Fruit fly (Drosophila melanogaster): ENCODE measurements around the gene PGRP-LF.

The PGRP-LF gene

dm6 chr3L:9381602-9382001 lies 32.2 kb downstream of the PGRP-LF start, which contains the start of gene Hsp23 (continued):
- peak; percentile 71 for TF ChIP-seq brk (GFP tag; optimal IDR thresholded peaks at IDR 0.05)
- TF ChIP-seq br (GFP tag; optimal IDR thresholded peaks at IDR 0.05), result peak; percentile 60
- TF ChIP-seq dl (GFP tag; optimal IDR thresholded peaks at IDR 0.05; ENCODE audit: insufficient read depth in 1 of 2, partially characterized antibody in 2 of 2), result peak in 1 of 2 experiments; percentile 7

DNA sequence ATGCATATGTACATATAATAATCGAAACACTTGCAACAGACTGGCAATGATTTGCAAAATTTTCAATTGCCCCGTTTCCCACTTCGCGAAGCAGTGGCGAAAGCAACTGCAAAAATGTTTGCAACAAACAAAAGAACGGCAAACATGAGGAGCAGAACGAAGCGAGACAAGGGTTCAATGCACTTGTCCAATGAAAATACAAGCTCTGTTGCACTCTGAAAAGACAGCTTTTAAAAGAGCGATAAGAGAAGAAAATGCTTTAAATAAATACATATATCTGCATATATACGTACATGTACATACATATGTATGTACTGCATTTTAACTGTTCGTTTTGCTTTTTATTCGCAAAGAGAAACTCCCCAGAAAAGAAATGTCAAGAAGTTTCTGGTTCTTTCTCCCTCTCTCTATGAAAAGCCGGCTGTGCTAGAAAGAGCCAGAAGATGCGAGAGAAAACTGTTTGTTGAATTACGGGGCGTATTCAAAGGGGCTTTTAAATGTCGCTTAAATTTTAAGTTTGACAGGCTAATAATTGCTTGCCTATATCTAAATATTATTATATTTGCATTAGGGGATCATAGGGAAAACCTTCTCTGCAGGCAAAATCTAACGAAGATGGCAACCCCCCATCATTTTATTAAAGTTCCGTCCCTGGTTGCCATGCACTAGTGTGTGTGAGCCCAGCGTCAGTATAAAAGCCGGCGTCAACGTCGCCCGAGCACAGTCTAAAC lies 34.1 kb downstream of the PGRP-LF start, which contains the start of gene Hsp27:
Gene Hsp27 (plus strand): TSS at position 719 of the 731 bp plus-strand sequence.
- TF ChIP-seq dsf (GFP tag; optimal IDR thresholded peaks at IDR 0.05; ENCODE audit: borderline replicate concordance) (peak; percentile 96), woc (GFP tag; optimal IDR thresholded peaks at IDR 0.05) (peak; percentile 100), h (GFP tag; optimal IDR thresholded peaks at IDR 0.05) (peak; percentile 100), Hr83 (GFP tag; optimal IDR thresholded peaks at IDR 0.05; ENCODE audit: poor library complexity, severe bottlenecking) (peak; percentile 99), foxo (GFP tag; optimal IDR thresholded peaks at IDR 0.05) (peak; percentile 97 to 100), Sp1 (GFP tag; optimal IDR thresholded peaks at IDR 0.05) (peak; percentile 100), usp (GFP tag; optimal IDR thresholded peaks at IDR 0.05) (no peak), GATAd (GFP tag; optimal IDR thresholded peaks at IDR 0.05) (peak; percentile 96), Myc (optimal IDR thresholded peaks at IDR 0.05) (no peak), Hnf4 (GFP tag; optimal IDR thresholded peaks at IDR 0.05) (peak; percentile 99), jim (GFP tag; optimal IDR thresholded peaks at IDR 0.05) (peak; percentile 78), Jra (GFP tag; optimal IDR thresholded peaks at IDR 0.05) (peak; percentile 98), brk (GFP tag; optimal IDR thresholded peaks at IDR 0.05) (peak; percentile 98), rgr (GFP tag; optimal IDR thresholded peaks at IDR 0.05) (peak; percentile 100), ey (GFP tag; optimal IDR thresholded peaks at IDR 0.05) (peak; percentile 99), br (GFP tag; optimal IDR thresholded peaks at IDR 0.05) (peak; percentile 100), pan (optimal IDR thresholded peaks at IDR 0.05) (no peak), lola (GFP tag; optimal IDR thresholded peaks at IDR 0.05) (no peak), tai (GFP tag; optimal IDR thresholded peaks at IDR 0.05) (peak; percentile 96), psq (GFP tag; optimal IDR thresholded peaks at IDR 0.05) (peak; percentile 100), CG32264 (GFP tag; optimal IDR thresholded peaks at IDR 0.05) (peak; percentile 99), fru (GFP tag; optimal IDR thresholded peaks at IDR 0.05) (peak; percentile 100), Mio (GFP tag; optimal IDR thresholded peaks at IDR 0.05) (peak; percentile 93), HLH106 (tag; optimal IDR thresholded peaks at IDR 0.05) (peak; percentile 100), Dfd (GFP tag; optimal IDR thresholded peaks at IDR 0.05) (no peak), dl (GFP tag; optimal IDR thresholded peaks at IDR 0.05; ENCODE audit: insufficient read depth in 1 of 2, partially characterized antibody in 2 of 2) (no peak), Abd-B (GFP tag; optimal IDR thresholded peaks at IDR 0.05) (no peak), Rel (GFP tag; optimal IDR thresholded peaks at IDR 0.05) (peak; percentile 99), Rel (tag; optimal IDR thresholded peaks at IDR 0.05) (peak; percentile 94), sage (GFP tag; optimal IDR thresholded peaks at IDR 0.05) (peak; percentile 99), CG9705 (GFP tag; optimal IDR thresholded peaks at IDR 0.05) (peak; percentile 98), OdsH (GFP tag; optimal IDR thresholded peaks at IDR 0.05) (peak; percentile 100), Vsx2 (GFP tag; optimal IDR thresholded peaks at IDR 0.05; ENCODE audit: partially characterized antibody) (no peak), Hr78 (GFP tag; optimal IDR thresholded peaks at IDR 0.05) (no peak), CrebA (GFP tag; optimal IDR thresholded peaks at IDR 0.05; ENCODE audit: borderline replicate concordance) (no peak), sv (GFP tag; optimal IDR thresholded peaks at IDR 0.05) (peak; percentile 96), Dif (GFP tag; optimal IDR thresholded peaks at IDR 0.05; ENCODE audit: partially characterized antibody) (no peak), N (GFP tag; optimal IDR thresholded peaks at IDR 0.05) (no peak), dmrt93B (GFP tag; optimal IDR thresholded peaks at IDR 0.05) (peak; percentile 100)
